Worm (Caenorhabditis elegans) whole organism, early embryonic: ENCODE measurements around the gene T19D12.10.

Experiments
- B0310.2 ChIP-seq: sonication (generic microtip); optimal IDR thresholded peaks from 2 replicates; lab custom pipeline; 2016; ENCODE audit warnings: mild to moderate bottlenecking, missing genetic modification characterization, missing compliant biosample characterization
- F13C5.2 ChIP-seq: sonication (generic microtip); optimal IDR thresholded peaks from 2 replicates; lab custom pipeline; 2017; ENCODE audit warnings: mild to moderate bottlenecking, missing genetic modification characterization, inconsistent platforms, missing compliant biosample characterization
- aly-1 ChIP-seq: sonication (generic microtip); optimal IDR thresholded peaks from 2 replicates; lab custom pipeline; 2016; ENCODE audit warnings: missing genetic modification characterization, missing compliant biosample characterization
- ama-1 ChIP-seq: fragments of 150-350 bp; optimal IDR thresholded peaks from 2 replicates; lab custom pipeline; 2014
- ceh-13 ChIP-seq: fragments of 200-800 bp; sonication (Bioruptor generic); optimal IDR thresholded peaks from 2 replicates; lab custom pipeline; 2018; ENCODE audit warnings: mild to moderate bottlenecking, missing genetic modification characterization, missing compliant biosample characterization
- ceh-36 ChIP-seq: sonication (generic microtip); optimal IDR thresholded peaks from 2 replicates; lab custom pipeline; 2016; ENCODE audit warnings: missing genetic modification characterization, inconsistent platforms, missing compliant biosample characterization
- ets-7 ChIP-seq: sonication (generic microtip); optimal IDR thresholded peaks from 2 replicates; lab custom pipeline; 2016; ENCODE audit warnings: missing genotype, missing genetic modification characterization, missing compliant biosample characterization
- flt-1 ChIP-seq: fragments of 200-800 bp; sonication (Bioruptor generic); IDR thresholded peaks from 2 replicates; pipeline ENCODE4 v1.3.6; 2022; ENCODE audit warnings: missing genetic modification characterization, missing compliant biosample characterization
- hmbx-1 ChIP-seq: sonication (generic microtip); optimal IDR thresholded peaks from 2 replicates; lab custom pipeline; 2016; ENCODE audit warnings: mild to moderate bottlenecking, missing genetic modification characterization, missing compliant biosample characterization
- hmg-4 ChIP-seq: fragments of 200-800 bp; sonication (Bioruptor generic); optimal IDR thresholded peaks from 2 replicates; lab custom pipeline; 2018; ENCODE audit warnings: mild to moderate bottlenecking, missing genetic modification characterization, missing compliant biosample characterization
- hnd-1 ChIP-seq: sonication (generic microtip); optimal IDR thresholded peaks from 2 replicates; lab custom pipeline; 2016; ENCODE audit warnings: missing genetic modification characterization, missing compliant biosample characterization
- pes-1 ChIP-seq: fragments of 200-800 bp; sonication (Bioruptor generic); IDR thresholded peaks from 2 replicates; pipeline ENCODE4 v1.3.6; 2022; ENCODE audit warnings: missing genetic modification reagents, missing genetic modification characterization, missing compliant biosample characterization
- scrt-1 ChIP-seq: fragments of 200-800 bp; sonication (Bioruptor generic); IDR thresholded peaks from 2 replicates; pipeline ENCODE4 v1.3.6; 2022; ENCODE audit warnings: missing genetic modification characterization, missing compliant biosample characterization
- sea-1 ChIP-seq: fragments of 200-800 bp; sonication (Bioruptor generic); conservative IDR thresholded peaks from 2 replicates; pipeline ENCODE4 v1.3.6; 2022; ENCODE audit warnings: missing genetic modification characterization, missing compliant biosample characterization
- tbx-11 ChIP-seq: fragments of 200-800 bp; sonication (Bioruptor generic); IDR thresholded peaks from 2 replicates; pipeline ENCODE4 v1.3.6; 2022; ENCODE audit warnings: missing genetic modification characterization, missing compliant biosample characterization
- tbx-37 ChIP-seq: fragments of 200-800 bp; sonication (Bioruptor generic); conservative IDR thresholded peaks from 2 replicates; pipeline ENCODE4 v1.3.6; 2022; ENCODE audit warnings: missing genetic modification reagents, missing genetic modification characterization, missing compliant biosample characterization
- tra-4 ChIP-seq: sonication (generic microtip); optimal IDR thresholded peaks from 2 replicates; lab custom pipeline; 2017; ENCODE audit warnings: missing genetic modification characterization, missing compliant biosample characterization

T19D12.10 gene

ce11 chrII:6666598-6666997 is 7.9 kb upstream of the T19D12.10 start, which contains the start of gene T19D12.1:
Gene T19D12.1, plus strand, starts transcription at chrII:6666898.
- TF ChIP-seq pes-1 (GFP tag; lab: Robert Waterston, UW) (no peak), sea-1 (no peak)

ce11 chrII:6665908-6666307 is 7.2 kb upstream of the T19D12.10 start:
- no peak for TF ChIP-seq sea-1
- no peak for TF ChIP-seq ama-1
- no peak for TF ChIP-seq ceh-13 (GFP tag; lab: Kevin White, UChicago)
- no peak for TF ChIP-seq aly-1 (tag; lab: Kevin White, UChicago)
- no peak for TF ChIP-seq tra-4 (tag; lab: Kevin White, UChicago)
- TF ChIP-seq pes-1 (GFP tag; lab: Robert Waterston, UW), result no peak
- TF ChIP-seq ets-7, result no peak
- TF ChIP-seq tbx-37 (GFP tag; lab: Robert Waterston, UW), result no peak
- no peak for TF ChIP-seq ceh-36 (tag; lab: Kevin White, UChicago)

- TF ChIP-seq B0310.2 (no peak), tbx-37 (GFP tag; lab: Robert Waterston, UW) (no peak), ets-7 (no peak), ceh-13 (GFP tag; lab: Kevin White, UChicago) (no peak), tbx-11 (no peak), pes-1 (GFP tag; lab: Robert Waterston, UW) (no peak), hmbx-1 (tag; lab: Kevin White, UChicago) (no peak), scrt-1 (GFP tag; lab: Robert Waterston, UW) (no peak)
These were observed 5.1 kb upstream of the T19D12.10 start for ce11 chrII:6663799-6664198.

ce11 chrII:6661211-6661610 is 2.5 kb upstream of the T19D12.10 start, which contains the start of gene T19D12.2:
Gene T19D12.2, plus strand, starts transcription at chrII:6661335.
- TF ChIP-seq tbx-11, result no peak
- no peak for TF ChIP-seq ets-7
- no peak for TF ChIP-seq scrt-1 (GFP tag; lab: Robert Waterston, UW)
- TF ChIP-seq aly-1 (tag; lab: Kevin White, UChicago), result no peak
- TF ChIP-seq hmbx-1 (tag; lab: Kevin White, UChicago), result no peak
- TF ChIP-seq ama-1, result no peak
- no peak for TF ChIP-seq ceh-36 (tag; lab: Kevin White, UChicago)
- no peak for TF ChIP-seq flt-1
- TF ChIP-seq hnd-1, result no peak
- TF ChIP-seq F13C5.2 (tag; lab: Kevin White, UChicago), result no peak
- TF ChIP-seq tra-4 (tag; lab: Kevin White, UChicago), result no peak
- TF ChIP-seq hmg-4 (GFP tag; lab: Kevin White, UChicago), result no peak
- TF ChIP-seq sea-1, result no peak

- TF ChIP-seq tra-4 (tag; lab: Kevin White, UChicago) (no peak), tbx-37 (GFP tag; lab: Robert Waterston, UW) (no peak), scrt-1 (GFP tag; lab: Robert Waterston, UW) (no peak), ama-1 (no peak)
These were observed 4.4 kb downstream of the T19D12.10 start, which contains the start of gene T19D12.9 for ce11 chrII:6654284-6654683. Gene T19D12.9, minus strand, starts transcription at chrII:6654384.

ce11 chrII:6651719-6652118 is 6.9 kb downstream of the T19D12.10 start, which contains the start of gene sra-26:
Gene sra-26, minus strand, starts transcription at chrII:6651819.
- TF ChIP-seq aly-1 (tag; lab: Kevin White, UChicago) (no peak), tbx-37 (GFP tag; lab: Robert Waterston, UW) (no peak), ets-7 (no peak), flt-1 (no peak), scrt-1 (GFP tag; lab: Robert Waterston, UW) (no peak), tra-4 (tag; lab: Kevin White, UChicago) (no peak), F13C5.2 (tag; lab: Kevin White, UChicago) (no peak), pes-1 (GFP tag; lab: Robert Waterston, UW) (no peak), tbx-11 (no peak)

ce11 chrII:6649026-6649425 is 9.6 kb downstream of the T19D12.10 start, which contains the start of gene oig-8:
Gene oig-8, minus strand, starts transcription at chrII:6649126.
- TF ChIP-seq pes-1 (GFP tag; lab: Robert Waterston, UW) (no peak), ama-1 (no peak), aly-1 (tag; lab: Kevin White, UChicago) (no peak), scrt-1 (GFP tag; lab: Robert Waterston, UW) (no peak), tbx-11 (no peak), ceh-36 (tag; lab: Kevin White, UChicago) (no peak), hnd-1 (no peak), sea-1 (no peak), F13C5.2 (tag; lab: Kevin White, UChicago) (no peak), ceh-13 (GFP tag; lab: Kevin White, UChicago) (no peak), hmg-4 (GFP tag; lab: Kevin White, UChicago) (no peak), flt-1 (no peak)

- TF ChIP-seq ama-1 (no peak), tra-4 (tag; lab: Kevin White, UChicago) (no peak)
These were observed 11.8 kb downstream of the T19D12.10 start for ce11 chrII:6646903-6647302.

- TF ChIP-seq ceh-13 (GFP tag; lab: Kevin White, UChicago) (no peak), sea-1 (no peak), scrt-1 (GFP tag; lab: Robert Waterston, UW) (no peak), hnd-1 (no peak), ceh-36 (tag; lab: Kevin White, UChicago) (no peak), ets-7 (no peak), tbx-11 (no peak), pes-1 (GFP tag; lab: Robert Waterston, UW) (no peak), tra-4 (tag; lab: Kevin White, UChicago) (no peak), tbx-37 (GFP tag; lab: Robert Waterston, UW) (no peak), hmg-4 (GFP tag; lab: Kevin White, UChicago) (no peak), hmbx-1 (tag; lab: Kevin White, UChicago) (no peak), flt-1 (no peak), F13C5.2 (tag; lab: Kevin White, UChicago) (no peak), B0310.2 (no peak)
These were observed 16.0 kb downstream of the T19D12.10 start, which contains the start of gene T19D12.6 for ce11 chrII:6642651-6643167. Gene T19D12.6, minus strand, starts transcription at chrII:6643117.
